Worm (Caenorhabditis elegans) whole organism, L3 larva: ENCODE measurements around the gene R05F9.7.
"Not testable (repeated sequence)": the region's sequence is repeated elsewhere in the genome, so short reads cannot be mapped to it uniquely, and the experiment has no call there.

Experiments used
- R02D3.7 ChIP-seq: fragments of 150-350 bp; optimal IDR thresholded peaks from 2 replicates; lab custom pipeline; 2014; ENCODE audit warnings: missing biosample characterization, missing genetic modification characterization
- ZK546.5 ChIP-seq: sonication (generic microtip); optimal IDR thresholded peaks from 2 replicates; lab custom pipeline; 2017; ENCODE audit warnings: missing biosample characterization, missing genetic modification characterization
- aly-2 ChIP-seq: fragments of 150-350 bp; optimal IDR thresholded peaks from 2 replicates; lab custom pipeline; 2014; ENCODE audit warnings: missing biosample characterization, missing genetic modification characterization
- ama-1 ChIP-seq: fragments of 150-350 bp; optimal IDR thresholded peaks from 2 replicates; lab custom pipeline; 2018
- ceh-16 ChIP-seq: sonication (generic microtip); optimal IDR thresholded peaks from 2 replicates; lab custom pipeline; 2017; ENCODE audit warnings: missing biosample characterization, missing genetic modification characterization
- ceh-28 ChIP-seq: fragments of 150-350 bp; optimal IDR thresholded peaks from 2 replicates; lab custom pipeline; 2014; ENCODE audit warnings: missing biosample characterization, missing genetic modification reagents, missing genetic modification characterization
- ceh-82 ChIP-seq: fragments of 150-350 bp; optimal IDR thresholded peaks from 2 replicates; lab custom pipeline; 2014; ENCODE audit warnings: missing biosample characterization, missing genetic modification characterization
- egl-27 ChIP-seq: sonication (generic microtip); optimal IDR thresholded peaks from 4 replicates; lab custom pipeline; 2017; ENCODE audit warnings: missing biosample characterization, missing genetic modification reagents, missing genetic modification characterization
- egl-5 ChIP-seq: fragments of 150-350 bp; optimal IDR thresholded peaks from 2 replicates; lab custom pipeline; 2017; ENCODE audit warnings: missing biosample characterization, missing genetic modification reagents, missing genetic modification characterization, inconsistent platforms
- elt-1 ChIP-seq: fragments of 150-350 bp; optimal IDR thresholded peaks from 2 replicates; lab custom pipeline; 2014; ENCODE audit warnings: missing biosample characterization, missing genetic modification characterization
- elt-3 ChIP-seq, 3 experiments: fragments of 150-350 bp in 1 of 3; sonication (generic microtip) in 2 of 3; optimal IDR thresholded peaks; 2 replicates in 2 of 3; 4 replicates in 1 of 3; lab custom pipeline; 2014 to 2017; ENCODE audit warnings: missing biosample characterization in 3 of 3, missing genetic modification characterization in 3 of 3
- eor-1 ChIP-seq, 2 experiments: fragments of 150-350 bp; optimal IDR thresholded peaks; 2 replicates each; lab custom pipeline; 2014 to 2018; ENCODE audit warnings: missing biosample characterization in 2 of 2, missing genetic modification characterization in 2 of 2
- fkh-10 ChIP-seq: sonication (generic microtip); optimal IDR thresholded peaks from 2 replicates; lab custom pipeline; 2017; ENCODE audit warnings: missing biosample characterization, missing genetic modification reagents, missing genetic modification characterization
- fkh-2 ChIP-seq: fragments of 150-350 bp; optimal IDR thresholded peaks from 2 replicates; lab custom pipeline; 2014; ENCODE audit warnings: missing biosample characterization, missing genetic modification reagents, missing genetic modification characterization
- fos-1 ChIP-seq: fragments of 150-350 bp; optimal IDR thresholded peaks from 2 replicates; lab custom pipeline; 2014; ENCODE audit warnings: missing biosample characterization, missing genetic modification characterization
- hmg-11 ChIP-seq: sonication (generic microtip); optimal IDR thresholded peaks from 2 replicates; lab custom pipeline; 2016; ENCODE audit warnings: missing genetic modification characterization, missing compliant biosample characterization
- jun-1 ChIP-seq: fragments of 150-350 bp; optimal IDR thresholded peaks from 2 replicates; lab custom pipeline; 2014; ENCODE audit warnings: missing biosample characterization, missing genetic modification reagents, missing genetic modification characterization
- lin-15B ChIP-seq: fragments of 150-350 bp; optimal IDR thresholded peaks from 2 replicates; lab custom pipeline; 2014; ENCODE audit warnings: missing biosample characterization, missing genetic modification characterization
- lsy-12 ChIP-seq: sonication (generic microtip); optimal IDR thresholded peaks from 2 replicates; lab custom pipeline; 2016; ENCODE audit warnings: mild to moderate bottlenecking, missing genetic modification characterization, missing compliant biosample characterization
- mdl-1 ChIP-seq: fragments of 150-350 bp; optimal IDR thresholded peaks from 2 replicates; lab custom pipeline; 2014; ENCODE audit warnings: missing biosample characterization, missing genetic modification characterization
- mml-1 ChIP-seq: fragments of 150-350 bp; sonication (generic microtip); optimal IDR thresholded peaks from 3 replicates; lab custom pipeline; 2014; ENCODE audit warnings: missing biosample characterization, missing genetic modification characterization
- nfya-1 ChIP-seq: sonication (generic microtip); optimal IDR thresholded peaks from 2 replicates; lab custom pipeline; 2017; ENCODE audit warnings: missing genetic modification characterization, mild to moderate bottlenecking, missing compliant biosample characterization, antibody characterized with exemption, moderate library complexity; ENCODE audit not compliant: insufficient read depth
- nhr-11 ChIP-seq: fragments of 150-350 bp; optimal IDR thresholded peaks from 2 replicates; lab custom pipeline; 2014; ENCODE audit warnings: missing biosample characterization, missing genetic modification characterization
- nhr-12 ChIP-seq: fragments of 150-350 bp; optimal IDR thresholded peaks from 2 replicates; lab custom pipeline; 2014; ENCODE audit warnings: missing biosample characterization, missing genetic modification characterization
- nhr-23 ChIP-seq: fragments of 150-350 bp; optimal IDR thresholded peaks from 2 replicates; lab custom pipeline; 2014; ENCODE audit warnings: missing biosample characterization, missing genetic modification reagents, missing genetic modification characterization
- nhr-237 ChIP-seq: fragments of 150-350 bp; optimal IDR thresholded peaks from 2 replicates; lab custom pipeline; 2014; ENCODE audit warnings: missing biosample characterization, missing genetic modification characterization
- nhr-25 ChIP-seq: sonication (generic microtip); optimal IDR thresholded peaks from 2 replicates; lab custom pipeline; 2017; ENCODE audit warnings: missing biosample characterization, missing genetic modification characterization
- nhr-28 ChIP-seq: fragments of 150-350 bp; optimal IDR thresholded peaks from 2 replicates; lab custom pipeline; 2014; ENCODE audit warnings: missing biosample characterization, missing genetic modification characterization
- nhr-43 ChIP-seq: sonication (generic microtip); optimal IDR thresholded peaks from 2 replicates; lab custom pipeline; 2016; ENCODE audit warnings: mild to moderate bottlenecking, missing genetic modification characterization, missing compliant biosample characterization; ENCODE audit not compliant: poor library complexity, severe bottlenecking
- nhr-67 ChIP-seq: fragments of 150-350 bp; optimal IDR thresholded peaks from 2 replicates; lab custom pipeline; 2014; ENCODE audit warnings: missing biosample characterization, missing genetic modification characterization
- nhr-76 ChIP-seq: fragments of 150-350 bp; sonication (generic microtip); optimal IDR thresholded peaks from 5 replicates; lab custom pipeline; 2014; ENCODE audit warnings: missing biosample characterization, missing genetic modification characterization
- nhr-77 ChIP-seq: fragments of 150-350 bp; optimal IDR thresholded peaks from 2 replicates; lab custom pipeline; 2014; ENCODE audit warnings: missing biosample characterization, missing genetic modification characterization
- pha-4 ChIP-seq: fragments of 150-350 bp; optimal IDR thresholded peaks from 2 replicates; lab custom pipeline; 2014; ENCODE audit warnings: missing biosample characterization, missing genetic modification reagents, missing genetic modification characterization
- pqm-1 ChIP-seq: fragments of 150-350 bp; optimal IDR thresholded peaks from 2 replicates; lab custom pipeline; 2017; ENCODE audit warnings: missing biosample characterization, missing genetic modification characterization, inconsistent platforms
- skn-1 ChIP-seq: fragments of 150-350 bp; optimal IDR thresholded peaks from 2 replicates; lab custom pipeline; 2014; ENCODE audit warnings: missing biosample characterization, missing genetic modification characterization
- snpc-4 ChIP-seq: fragments of 150-350 bp; optimal IDR thresholded peaks from 2 replicates; lab custom pipeline; 2014; ENCODE audit warnings: missing biosample characterization, missing genetic modification characterization
- tbx-2 ChIP-seq: sonication (generic microtip); optimal IDR thresholded peaks from 2 replicates; lab custom pipeline; 2016; ENCODE audit warnings: mild to moderate bottlenecking, missing genetic modification characterization, missing compliant biosample characterization
- unc-39 ChIP-seq: sonication (generic microtip); optimal IDR thresholded peaks from 4 replicates; lab custom pipeline; 2017; ENCODE audit warnings: missing biosample characterization, missing genetic modification characterization
- unc-62 ChIP-seq: fragments of 150-350 bp; sonication (generic microtip); optimal IDR thresholded peaks from 4 replicates; lab custom pipeline; 2014; ENCODE audit warnings: missing biosample characterization, missing genetic modification reagents, missing genetic modification characterization
- zag-1 ChIP-seq: fragments of 150-350 bp; optimal IDR thresholded peaks from 2 replicates; lab custom pipeline; 2014; ENCODE audit warnings: missing biosample characterization, missing genetic modification characterization
- ztf-11 ChIP-seq: fragments of 150-350 bp; optimal IDR thresholded peaks from 2 replicates; lab custom pipeline; 2014; ENCODE audit warnings: missing biosample characterization, missing genetic modification characterization
- ztf-4 ChIP-seq: fragments of 150-350 bp; optimal IDR thresholded peaks from 2 replicates; lab custom pipeline; 2014; ENCODE audit warnings: missing biosample characterization, missing genetic modification characterization

Gene R05F9.7

DNA sequence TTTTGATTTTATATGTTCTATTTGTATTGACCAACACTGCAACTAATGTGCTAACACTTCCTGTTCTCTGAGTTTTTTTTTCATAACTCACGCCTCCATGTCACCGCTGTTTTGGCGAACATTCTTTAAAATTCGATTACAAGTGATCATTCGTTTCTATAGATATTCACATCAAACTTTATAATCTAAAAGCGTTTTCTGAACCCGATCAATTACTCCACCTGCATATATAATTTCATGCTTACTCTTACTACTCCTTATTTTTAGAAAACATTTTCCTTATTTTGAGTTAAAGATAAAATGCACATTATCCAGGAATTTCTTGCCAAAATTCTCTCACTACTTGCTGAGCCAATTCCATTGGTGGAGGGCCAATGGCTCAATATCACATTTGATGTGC lies at the start of gene R05F9.7:
Gene R05F9.7 (plus strand): TSS at position 301 of the 400 bp plus-strand sequence.
- TF ChIP-seq elt-3 (tag; optimal IDR thresholded peaks at IDR 0.05; lab: Kevin White, UChicago) (no peak), mml-1 (no peak), snpc-4 (tag; lab: Kevin White, UChicago) (no peak), unc-39 (no peak), unc-62 (GFP tag; lab: Kevin White, UChicago) (no peak), lin-15B (tag; lab: Kevin White, UChicago) (no peak), zag-1 (no peak), ztf-11 (tag; lab: Kevin White, UChicago) (no peak), eor-1 (tag; optimal IDR thresholded peaks at IDR 0.05; lab: Kevin White, UChicago) (no peak)

DNA sequence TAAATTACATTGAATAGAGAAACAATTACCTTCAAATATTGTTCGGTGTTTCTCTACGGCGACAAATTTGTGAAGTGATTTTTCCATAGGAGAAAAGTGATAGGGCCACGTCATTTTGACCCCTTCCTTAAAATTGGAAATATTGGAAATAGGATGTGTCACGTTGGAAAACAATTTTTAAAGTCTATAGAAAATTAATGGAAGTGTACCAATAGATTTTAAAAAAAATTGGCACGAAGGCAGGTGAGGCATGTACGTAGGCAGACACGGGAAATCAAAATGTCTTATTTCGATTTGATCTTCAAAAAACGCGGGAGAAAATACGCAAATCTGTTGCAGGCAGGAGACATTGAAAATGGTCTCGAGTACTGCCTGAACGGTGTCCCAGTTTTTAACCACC lies 48.4 kb upstream of the R05F9.7 start, which contains the start of gene C33F10.12:
Gene C33F10.12 (minus strand): TSS at position 101 of the 400 bp plus-strand sequence.
- no peak for TF ChIP-seq ceh-82
- TF ChIP-seq aly-2 (tag; lab: Kevin White, UChicago): no peak
- no peak for TF ChIP-seq R02D3.7 (tag; lab: Kevin White, UChicago)
- TF ChIP-seq elt-1 (tag; lab: Kevin White, UChicago): no peak
- TF ChIP-seq ztf-4 (tag; lab: Kevin White, UChicago): no peak
- no peak for TF ChIP-seq ZK546.5 (tag; lab: Kevin White, UChicago)
- no peak for TF ChIP-seq nhr-23 (tag; lab: Kevin White, UChicago)
- no peak for TF ChIP-seq nfya-1
- TF ChIP-seq nhr-25 (tag; lab: Kevin White, UChicago): no peak

DNA sequence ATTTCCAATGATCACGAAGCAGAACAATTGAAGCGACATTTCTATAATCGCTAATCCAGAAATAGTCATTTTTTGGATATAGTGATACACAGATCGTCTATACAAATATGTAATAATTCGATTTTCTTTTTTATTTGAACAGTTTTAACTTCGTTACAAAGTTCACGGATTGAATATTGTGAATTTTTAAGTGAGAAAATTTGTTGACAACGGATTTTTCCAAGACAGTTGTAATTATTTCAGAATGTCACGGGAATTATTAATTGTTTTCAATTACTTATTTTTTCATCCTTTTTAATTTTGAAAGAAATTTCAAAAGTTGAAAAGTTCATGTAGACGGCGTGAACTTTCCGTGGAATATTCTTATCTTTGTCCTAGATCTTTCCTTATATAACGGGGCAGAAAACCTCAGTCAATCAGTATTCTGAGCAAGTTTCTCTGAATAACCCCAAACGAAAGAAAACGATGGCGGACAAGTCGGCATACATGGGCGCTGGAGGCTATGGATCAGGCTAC lies 43.9 kb upstream of the R05F9.7 start, which contains the start of the genes T23B7.2 and nspd-4:
Gene T23B7.2 (minus strand): TSS at position 101 of the 516 bp plus-strand sequence.
Gene nspd-4 (plus strand): TSS at position 466 of the 516 bp plus-strand sequence.
- not testable (repeated sequence) for TF ChIP-seq unc-62 (GFP tag; lab: Kevin White, UChicago); nhr-43; hmg-11 (tag; lab: Kevin White, UChicago)

DNA sequence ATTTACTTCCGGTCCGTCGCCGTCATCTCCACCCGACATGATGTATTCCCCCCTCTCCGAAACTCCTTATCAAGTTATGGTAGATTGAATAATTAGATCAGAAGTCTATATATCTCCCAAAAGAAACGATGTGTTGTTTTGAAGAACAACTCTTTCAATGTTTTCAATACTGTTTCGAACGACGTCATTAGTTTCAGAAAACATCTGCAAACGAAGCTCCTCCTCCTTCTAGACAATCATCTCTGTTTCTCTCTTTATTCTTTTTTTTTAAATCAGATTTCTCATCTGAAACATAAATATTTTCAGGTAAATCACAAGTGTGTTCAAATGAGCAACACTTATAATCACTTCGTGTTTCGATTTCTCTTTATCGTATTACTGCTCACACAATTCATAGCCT lies 36.2 kb upstream of the R05F9.7 start, which contains the start of gene T23B7.3:
Gene T23B7.3 (plus strand): TSS at position 301 of the 400 bp plus-strand sequence.
- no peak for TF ChIP-seq nhr-43

DNA sequence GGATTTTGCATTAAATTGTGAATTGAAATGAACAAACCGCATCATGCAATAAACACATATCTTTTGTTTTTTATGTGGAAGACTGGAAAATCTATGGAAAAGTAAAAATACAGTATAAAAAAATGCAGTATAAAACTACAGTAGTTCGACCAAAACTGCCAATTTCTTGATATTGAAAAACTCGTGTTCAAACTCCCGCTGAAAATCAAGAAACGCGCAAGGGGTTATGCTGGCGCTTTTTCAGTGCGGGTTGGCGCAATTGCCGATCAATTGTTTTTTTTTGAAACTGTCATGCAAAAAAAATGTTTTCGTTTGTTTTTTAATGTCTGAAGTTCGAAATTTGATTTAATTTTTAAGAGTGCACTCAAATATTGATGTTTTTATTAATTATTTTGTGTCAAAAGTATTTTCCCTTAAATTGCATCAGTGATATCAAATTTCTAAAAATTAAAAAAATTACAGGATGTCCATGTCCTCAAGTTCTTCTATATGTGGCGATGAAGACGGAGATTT lies 34.4 kb upstream of the R05F9.7 start, which contains the start of gene dnj-9:
Gene dnj-9 (plus strand): TSS at position 463 of the 513 bp plus-strand sequence.
- peak; percentile 0 for TF ChIP-seq egl-27 (tag; lab: Kevin White, UChicago)
- no peak for TF ChIP-seq mdl-1 (tag; lab: Kevin White, UChicago)
- no peak for TF ChIP-seq fkh-2 (tag; lab: Kevin White, UChicago)
- no peak for TF ChIP-seq mml-1
- TF ChIP-seq egl-5: peak; percentile 84
- peak; percentile 77 for TF ChIP-seq fkh-10
- no peak for TF ChIP-seq nhr-76 (tag; lab: Kevin White, UChicago)
- TF ChIP-seq ceh-28 (tag; lab: Kevin White, UChicago): peak; percentile 84
- TF ChIP-seq skn-1: peak; percentile 88
- peak; percentile 74 for TF ChIP-seq elt-1 (tag; lab: Kevin White, UChicago)
- peak; percentile 39 for TF ChIP-seq pqm-1 (tag; lab: Kevin White, UChicago)
- peak; percentile 58 for TF ChIP-seq nhr-11 (tag; lab: Kevin White, UChicago)
- peak; percentile 94 for TF ChIP-seq jun-1 (tag; lab: Kevin White, UChicago)
- peak; percentile 75 for TF ChIP-seq hmg-11 (tag; lab: Kevin White, UChicago)
- no peak for TF ChIP-seq nhr-237 (tag; lab: Kevin White, UChicago)
- TF ChIP-seq tbx-2: peak; percentile 94
- no peak for TF ChIP-seq aly-2 (tag; lab: Kevin White, UChicago)
- peak; percentile 93 for TF ChIP-seq lsy-12 (tag; lab: Kevin White, UChicago)
- no peak for TF ChIP-seq unc-39
- TF ChIP-seq pha-4 (tag; lab: Kevin White, UChicago): peak; percentile 97
- peak; percentile 29 for TF ChIP-seq fos-1 (tag; lab: Kevin White, UChicago)
- peak; percentile 48 for TF ChIP-seq ZK546.5 (tag; lab: Kevin White, UChicago)
- no peak for TF ChIP-seq ceh-16
- TF ChIP-seq elt-3 (tag; optimal IDR thresholded peaks at IDR 0.05; lab: Kevin White, UChicago): no peak
- peak; percentile 31 for TF ChIP-seq ceh-82
- no peak for TF ChIP-seq nhr-28 (tag; lab: Kevin White, UChicago)
- no peak for TF ChIP-seq ztf-11 (tag; lab: Kevin White, UChicago)
- peak; percentile 75 for TF ChIP-seq ama-1 (lab: Kevin White, UChicago)
- peak; percentile 93 for TF ChIP-seq nfya-1
- TF ChIP-seq zag-1: peak; percentile 40
- TF ChIP-seq nhr-12 (tag; lab: Kevin White, UChicago): no peak
- peak; percentile 63 for TF ChIP-seq ztf-4 (tag; lab: Kevin White, UChicago)
- peak; percentile 93 for TF ChIP-seq nhr-25 (tag; lab: Kevin White, UChicago)
- TF ChIP-seq nhr-77: peak; percentile 29
- no peak for TF ChIP-seq nhr-67 (tag; lab: Kevin White, UChicago)
- TF ChIP-seq snpc-4 (tag; lab: Kevin White, UChicago): peak; percentile 92
- peak; percentile 86 for TF ChIP-seq R02D3.7 (tag; lab: Kevin White, UChicago)
- peak; percentile 40 for TF ChIP-seq unc-62 (GFP tag; lab: Kevin White, UChicago)
